Fruit fly (Drosophila melanogaster) whole organism, prepupa: ENCODE data around the gene Ekar.
A peak's percentile ranks its signal among the peaks of the same experiment; 100 is the strongest.

Source experiments
- CG15336 ChIP-seq: fragments of 200-800 bp; sonication (Bioruptor generic); IDR thresholded peaks from 2 replicates; pipeline ENCODE4 v1.3.6; 2022; ENCODE audit warnings: missing biosample characterization, missing genetic modification characterization
- CG31627 ChIP-seq: fragments of 200-800 bp; sonication (Bioruptor generic); optimal IDR thresholded peaks from 3 replicates; lab custom pipeline; 2016; ENCODE audit warnings: missing biosample characterization, missing genetic modification characterization
- CG6854 ChIP-seq: fragments of 200-800 bp; sonication (Bioruptor generic); optimal IDR thresholded peaks from 2 replicates; lab custom pipeline; 2017; ENCODE audit warnings: missing biosample characterization, mild to moderate bottlenecking, missing genetic modification characterization
- CG9139 ChIP-seq: fragments of 200-800 bp; sonication (Bioruptor generic); optimal IDR thresholded peaks from 3 replicates; lab custom pipeline; 2017; ENCODE audit warnings: missing biosample characterization, mild to moderate bottlenecking, missing genetic modification characterization
- Gug ChIP-seq: fragments of 200-800 bp; sonication (Bioruptor generic); IDR thresholded peaks from 2 replicates; pipeline ENCODE4 v1.3.6; 2022; ENCODE audit warnings: missing biosample characterization, missing genetic modification characterization
- dsx ChIP-seq: fragments of 200-800 bp; optimal IDR thresholded peaks from 3 replicates; lab custom pipeline; 2019; ENCODE audit warnings: missing biosample characterization, mild to moderate bottlenecking, missing genetic modification characterization, moderate library complexity; ENCODE audit not compliant: poor library complexity, severe bottlenecking
- net ChIP-seq: fragments of 200-800 bp; sonication (Bioruptor generic); optimal IDR thresholded peaks from 3 replicates; lab custom pipeline; 2016; ENCODE audit warnings: missing biosample characterization, missing genetic modification characterization
- ss ChIP-seq, 2 experiments: fragments of 200-800 bp; sonication (Bioruptor generic); optimal IDR thresholded peaks; 2 replicates in 1 of 2; 3 replicates in 1 of 2; lab custom pipeline; 2017 to 2018; ENCODE audit warnings: mild to moderate bottlenecking in 2 of 2, missing biosample characterization in 2 of 2, missing genetic modification characterization in 2 of 2, moderate library complexity in 1 of 2

DNA sequence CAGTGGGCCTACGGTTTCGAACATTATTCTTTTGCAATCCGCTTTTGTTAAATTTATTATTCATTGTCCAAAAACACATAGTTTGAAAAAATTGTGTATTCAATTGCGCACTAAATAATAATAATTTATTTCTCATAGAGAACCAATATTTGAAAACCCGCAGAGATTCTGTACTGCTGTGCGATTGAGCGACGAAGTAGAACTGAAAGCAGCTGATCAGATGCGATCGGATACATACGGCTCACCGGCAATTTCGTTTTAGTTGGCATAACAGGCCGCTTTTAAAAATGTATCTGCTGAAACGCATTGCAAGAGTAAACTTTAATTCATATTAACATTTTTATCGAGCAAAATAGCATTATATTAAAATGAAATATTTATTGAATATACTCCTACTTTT lies 49.5 kb upstream of the Ekar start, which contains the start of gene myo:
- TF ChIP-seq net (no peak), CG6854 (GFP tag; lab: Kevin White, UChicago) (peak; percentile 45), Gug (GFP tag; lab: Robert Waterston, UW) (no peak), CG9139 (GFP tag; lab: Kevin White, UChicago) (no peak), ss (GFP tag; optimal IDR thresholded peaks at IDR 0.05; lab: Kevin White, UChicago) (peak in 1 of 2 experiments; percentile 10), dsx (no peak), CG15336 (GFP tag; lab: Robert Waterston, UW) (no peak), CG31627 (GFP tag; lab: Kevin White, UChicago) (no peak)
